Worm (Caenorhabditis elegans): Measurements from ENCODE around the gene F22B7.1.

DNA sequence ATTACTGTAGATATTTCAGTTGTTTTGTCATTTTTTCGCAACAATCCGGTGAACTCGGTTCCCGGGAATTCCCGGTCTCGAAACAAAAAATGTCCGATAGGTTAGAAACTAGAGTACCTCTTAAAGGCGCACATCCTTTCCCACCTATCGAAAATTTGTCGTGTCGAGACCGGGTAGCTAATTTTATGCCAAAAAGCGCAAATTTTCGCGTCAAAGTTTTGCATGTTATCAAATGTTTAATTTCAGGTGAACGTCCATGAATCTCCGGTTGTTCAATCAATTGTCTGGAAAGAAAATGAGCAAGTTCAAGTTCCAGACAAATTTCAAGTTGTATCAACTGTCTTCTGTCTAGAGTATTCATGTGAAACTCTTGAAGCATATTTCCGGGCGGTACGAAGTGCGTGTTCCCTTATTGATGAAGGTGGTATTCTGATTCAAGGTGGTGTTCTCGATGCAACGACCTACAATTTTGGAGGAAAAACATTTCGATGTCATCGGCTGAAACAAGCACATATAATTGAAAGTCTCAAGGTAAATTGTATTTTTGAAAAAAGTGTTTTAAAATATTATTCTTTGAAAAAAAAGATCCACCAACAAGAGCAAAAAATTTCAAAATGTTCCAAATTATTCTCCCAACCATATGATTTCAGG, 20.6 kb downstream of the F22B7.1 start:
- TF ChIP-seq unc-62 (GFP tag; optimal IDR thresholded peaks at IDR 0.05) (no peak), zag-1 (tag; optimal IDR thresholded peaks at IDR 0.05) (no peak), sptf-1 (tag; optimal IDR thresholded peaks at IDR 0.05) (no peak), nhr-85 (tag) (no peak), dpl-1 (GFP tag; optimal IDR thresholded peaks at IDR 0.05) (no peak), lin-15B (tag; optimal IDR thresholded peaks at IDR 0.05) (no peak), ceh-82 (tag; optimal IDR thresholded peaks at IDR 0.05) (no peak), aly-2 (tag; optimal IDR thresholded peaks at IDR 0.05) (no peak), pqm-1 (tag; optimal IDR thresholded peaks at IDR 0.05) (no peak), ztf-4 (tag; optimal IDR thresholded peaks at IDR 0.05) (no peak), ama-1 (optimal IDR thresholded peaks at IDR 0.05) (no peak), mdl-1 (tag; optimal IDR thresholded peaks at IDR 0.05) (no peak)

All from whole organism, L1 larva.